Fruit fly (Drosophila melanogaster) whole organism, pupa: Measurements from ENCODE around the gene ro.

Source experiments
- CG10348 ChIP-seq: fragments of 200-800 bp; sonication (Bioruptor generic); IDR thresholded peaks from 2 replicates; pipeline ENCODE4 v1.3.6; 2022; ENCODE audit warnings: missing biosample characterization, missing genetic modification characterization
- CG12605 ChIP-seq: fragments of 200-800 bp; sonication (Bioruptor generic); IDR thresholded peaks from 2 replicates; pipeline ENCODE4 v1.3.6; 2022; ENCODE audit warnings: missing biosample characterization, missing genetic modification characterization
- CG13204 ChIP-seq: fragments of 200-800 bp; sonication (Bioruptor generic); optimal IDR thresholded peaks from 2 replicates; lab custom pipeline; 2018; ENCODE audit warnings: missing biosample characterization, mild to moderate bottlenecking, missing genetic modification characterization, moderate library complexity
- CG14655 ChIP-seq: fragments of 200-800 bp; sonication (Bioruptor generic); optimal IDR thresholded peaks from 3 replicates; lab custom pipeline; 2017; ENCODE audit warnings: mild to moderate bottlenecking, missing biosample characterization, missing genetic modification reagents, missing genetic modification characterization
- CG15710 ChIP-seq: fragments of 200-800 bp; sonication (Bioruptor generic); optimal IDR thresholded peaks from 2 replicates; lab custom pipeline; 2018; ENCODE audit warnings: missing biosample characterization, mild to moderate bottlenecking, missing genetic modification characterization, moderate library complexity
- CG17806 ChIP-seq: fragments of 200-800 bp; sonication (Bioruptor generic); optimal IDR thresholded peaks from 2 replicates; lab custom pipeline; 2018; ENCODE audit warnings: missing biosample characterization, mild to moderate bottlenecking, missing genetic modification characterization, moderate library complexity
- CG32121 ChIP-seq: fragments of 200-800 bp; sonication (Bioruptor generic); IDR thresholded peaks from 2 replicates; pipeline ENCODE4 v1.3.6; 2022; ENCODE audit warnings: missing biosample characterization, missing genetic modification characterization
- CG34367 ChIP-seq: fragments of 200-800 bp; sonication (Bioruptor generic); optimal IDR thresholded peaks from 2 replicates; lab custom pipeline; 2018; ENCODE audit warnings: missing biosample characterization, mild to moderate bottlenecking, missing genetic modification characterization
- CG4496 ChIP-seq: fragments of 200-800 bp; sonication (Bioruptor generic); IDR thresholded peaks from 3 replicates; pipeline ENCODE4 v1.3.6; 2022; ENCODE audit warnings: missing biosample characterization, missing genetic modification characterization
- CG8159 ChIP-seq: fragments of 200-800 bp; sonication (Bioruptor generic); optimal IDR thresholded peaks from 3 replicates; lab custom pipeline; 2018; ENCODE audit warnings: missing biosample characterization, mild to moderate bottlenecking, missing genetic modification characterization, moderate library complexity
- CG8301 ChIP-seq: fragments of 200-800 bp; sonication (Bioruptor generic); optimal IDR thresholded peaks from 2 replicates; lab custom pipeline; 2018; ENCODE audit warnings: missing biosample characterization, mild to moderate bottlenecking, missing genetic modification characterization
- CG9948 ChIP-seq: fragments of 200-800 bp; sonication (Bioruptor generic); optimal IDR thresholded peaks from 2 replicates; lab custom pipeline; 2018; ENCODE audit warnings: missing biosample characterization, mild to moderate bottlenecking, missing genetic modification characterization, moderate library complexity
- D1 ChIP-seq: fragments of 200-800 bp; sonication (Bioruptor generic); optimal IDR thresholded peaks from 2 replicates; lab custom pipeline; 2018; ENCODE audit warnings: missing biosample characterization, mild to moderate bottlenecking, missing genetic modification characterization, moderate library complexity
- EcR ChIP-seq: fragments of 200-800 bp; sonication (Bioruptor generic); optimal IDR thresholded peaks from 3 replicates; lab custom pipeline; 2019; ENCODE audit warnings: missing biosample characterization, missing genetic modification characterization, mild to moderate bottlenecking, moderate library complexity, missing genetic modification reagents
- Ets98B ChIP-seq: fragments of 200-800 bp; sonication (Bioruptor generic); IDR thresholded peaks from 2 replicates; pipeline ENCODE4 v1.3.6; 2022; ENCODE audit warnings: missing biosample characterization, missing genetic modification characterization
- Pif1A ChIP-seq: fragments of 200-800 bp; sonication (Bioruptor generic); optimal IDR thresholded peaks from 3 replicates; lab custom pipeline; 2016; ENCODE audit warnings: missing biosample characterization, missing genetic modification characterization
- Pif1B ChIP-seq: fragments of 200-800 bp; sonication (Bioruptor generic); optimal IDR thresholded peaks from 3 replicates; lab custom pipeline; 2016; ENCODE audit warnings: missing biosample characterization, missing genetic modification characterization
- Snoo ChIP-seq: fragments of 200-800 bp; sonication (Bioruptor generic); optimal IDR thresholded peaks from 3 replicates; lab custom pipeline; 2017; ENCODE audit warnings: missing biosample characterization, mild to moderate bottlenecking, missing genetic modification characterization, inconsistent platforms
- fd96Ca ChIP-seq: fragments of 200-800 bp; sonication (Bioruptor generic); IDR thresholded peaks from 3 replicates; pipeline ENCODE4 v1.3.6; 2022; ENCODE audit warnings: missing biosample characterization, missing genetic modification characterization
- gl ChIP-seq: fragments of 200-800 bp; sonication (Bioruptor generic); optimal IDR thresholded peaks from 2 replicates; lab custom pipeline; 2018; ENCODE audit warnings: missing biosample characterization, mild to moderate bottlenecking, missing genetic modification characterization
- rn ChIP-seq: fragments of 200-800 bp; sonication (Bioruptor generic); IDR thresholded peaks from 2 replicates; pipeline ENCODE4 v1.3.6; 2022; ENCODE audit warnings: missing biosample characterization, missing genetic modification characterization

ro gene

dm6 chr3R:26871061-26871460 is 9.9 kb downstream of the ro start:
- TF ChIP-seq CG32121 (no peak), gl (tag; lab: Kevin White, UChicago) (no peak), CG10348 (GFP tag; lab: Robert Waterston, UW) (no peak), CG15710 (no peak), CG4496 (GFP tag; lab: Robert Waterston, UW) (no peak), CG8301 (no peak), D1 (tag; lab: Kevin White, UChicago) (no peak), CG34367 (tag; lab: Kevin White, UChicago) (no peak)
- TF ChIP-seq, all 21 proteins: peak for 0

- 0 out of 3 replicates have a peak, but pooled peaks have one; percentile 11 for TF ChIP-seq fd96Ca
- no peak for TF ChIP-seq CG8159
- TF ChIP-seq, all 21 proteins: peak for 1
Observed at dm6 chr3R:26870494-26870893, 10.5 kb downstream of the ro start.

DNA sequence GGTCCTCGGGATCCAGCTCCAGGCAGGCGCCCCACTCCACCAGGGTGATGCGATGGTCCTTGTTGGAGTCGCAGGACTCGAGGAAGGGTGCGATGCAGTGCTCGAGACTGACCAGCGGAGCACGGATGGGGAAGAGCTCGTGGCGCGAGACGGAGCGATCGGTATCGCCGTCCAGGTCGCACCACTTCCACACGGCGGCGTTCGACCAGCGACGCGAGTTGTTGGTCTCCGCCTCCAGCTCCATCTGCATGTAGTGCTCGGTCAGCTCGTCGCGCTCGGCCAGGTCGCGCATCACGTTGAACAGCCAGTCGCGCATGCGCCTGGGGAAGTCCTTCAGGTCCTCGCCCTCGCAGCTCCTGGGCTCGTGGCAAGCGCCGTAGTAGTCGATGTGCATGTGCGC is 11.5 kb downstream of the ro start:
- TF ChIP-seq CG4496 (GFP tag; lab: Robert Waterston, UW) (no peak), CG12605 (no peak), CG13204 (GFP tag; lab: Kevin White, UChicago) (no peak), fd96Ca (no peak), Pif1B (GFP tag; lab: Kevin White, UChicago) (no peak), CG10348 (GFP tag; lab: Robert Waterston, UW) (no peak)

DNA sequence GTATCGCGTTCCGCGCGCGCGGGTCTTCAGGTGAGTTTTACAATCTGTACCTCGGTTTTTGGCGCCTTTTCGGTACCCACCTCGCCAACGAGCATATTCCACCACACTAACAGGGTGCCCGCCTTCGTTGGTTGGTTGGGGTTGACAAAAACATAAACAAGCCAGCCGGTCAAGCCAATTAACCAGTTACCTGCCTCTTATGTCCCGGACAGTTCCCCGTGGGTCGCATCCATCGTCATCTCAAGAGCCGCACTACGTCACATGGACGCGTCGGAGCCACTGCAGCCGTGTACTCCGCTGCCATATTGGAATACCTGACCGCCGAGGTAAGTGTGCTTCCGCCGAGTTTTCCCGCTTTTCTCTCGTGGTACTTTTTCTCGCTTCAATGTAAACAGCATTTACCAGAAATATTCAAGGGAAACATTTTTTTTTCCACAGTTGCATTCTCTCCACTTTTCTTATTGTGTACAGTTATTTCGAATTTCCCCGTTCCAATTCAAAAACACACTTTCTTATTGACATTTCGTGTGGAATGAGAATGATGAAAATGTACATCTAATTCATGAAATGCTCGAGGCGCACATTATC is 13.4 kb downstream of the ro start:
- TF ChIP-seq CG8301 (no peak), D1 (tag; lab: Kevin White, UChicago) (no peak), Pif1B (GFP tag; lab: Kevin White, UChicago) (no peak), CG4496 (GFP tag; lab: Robert Waterston, UW) (0 out of 3 replicates have a peak, but pooled peaks have one; percentile 15), CG12605 (peak; percentile 47; the same call in 1 of the 2 replicates), CG8159 (no peak), CG32121 (0 out of 2 replicates have a peak, but pooled peaks have one; percentile 31), fd96Ca (peak; percentile 35; the same call in 1 of the 3 replicates), CG17806 (tag; lab: Kevin White, UChicago) (no peak), Ets98B (GFP tag; lab: Robert Waterston, UW) (peak; percentile 45; the same call in 1 of the 2 replicates), CG14655 (GFP tag; lab: Kevin White, UChicago) (no peak)

dm6 chr3R:26866577-26867456 is 14.2 kb downstream of the ro start, which contains the start of the genes ball and His2Av:
Gene ball, minus strand, starts transcription at chr3R:26866807.
Gene His2Av, plus strand, starts transcription at chr3R:26866929.
- TF ChIP-seq CG12605 (peak; percentile 60; the same call in 1 of the 2 replicates), fd96Ca (peak; percentile 88), CG34367 (tag; lab: Kevin White, UChicago) (peak; percentile 43), CG32121 (peak; percentile 81), CG17806 (tag; lab: Kevin White, UChicago) (peak; percentile 42), gl (tag; lab: Kevin White, UChicago) (peak; percentile 14), CG10348 (GFP tag; lab: Robert Waterston, UW) (0 out of 2 replicates have a peak, but pooled peaks have one; percentile 25), Pif1B (GFP tag; lab: Kevin White, UChicago) (no peak), EcR (peak; percentile 13), CG4496 (GFP tag; lab: Robert Waterston, UW) (peak; percentile 87), Snoo (peak; percentile 49), CG8159 (peak; percentile 53), CG15710 (peak; percentile 57), CG14655 (GFP tag; lab: Kevin White, UChicago) (no peak), Pif1A (GFP tag; lab: Kevin White, UChicago) (peak; percentile 77), CG9948 (tag; lab: Kevin White, UChicago) (peak; percentile 31), Ets98B (GFP tag; lab: Robert Waterston, UW) (peak; percentile 84), rn (GFP tag; lab: Robert Waterston, UW) (peak; percentile 60), CG13204 (GFP tag; lab: Kevin White, UChicago) (no peak), CG8301 (peak; percentile 51), D1 (tag; lab: Kevin White, UChicago) (no peak)

DNA sequence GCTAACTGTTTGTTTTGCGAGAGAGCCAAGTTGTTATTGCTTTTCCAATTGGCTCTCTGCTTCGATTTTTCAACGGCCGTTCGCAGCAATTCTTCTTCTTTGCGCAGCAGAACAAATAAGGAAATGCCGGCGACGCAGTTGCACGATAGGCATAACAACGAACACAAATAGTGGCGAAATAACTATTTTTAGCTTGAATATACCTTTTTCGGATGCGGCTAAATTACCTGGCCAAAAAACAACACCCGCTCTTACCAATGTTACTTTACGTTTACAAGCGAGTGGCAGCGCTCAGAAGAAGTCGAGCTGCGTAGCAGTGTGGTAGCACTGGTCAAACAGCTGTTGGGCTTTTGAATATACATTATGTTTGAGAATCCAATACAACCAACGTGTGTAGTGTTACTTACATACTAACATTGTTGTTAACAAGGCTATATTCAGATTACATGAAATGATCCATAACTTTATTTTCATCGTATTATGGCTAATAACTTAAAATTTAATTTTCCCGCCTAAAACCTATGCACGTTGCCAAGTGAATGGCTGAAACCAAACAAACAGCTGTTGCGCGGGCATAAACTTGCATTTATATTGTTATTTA is 18.0 kb downstream of the ro start, which contains the start of the genes Lerp and IntS12:
Lerp (minus strand) TSS at position 283 of the 601 bp plus-strand sequence.
IntS12 (plus strand) TSS at position 529 of the 601 bp plus-strand sequence.
- TF ChIP-seq CG17806 (tag; lab: Kevin White, UChicago) (no peak), CG13204 (GFP tag; lab: Kevin White, UChicago) (no peak), CG8301 (no peak), CG8159 (no peak), CG12605 (no peak), CG14655 (GFP tag; lab: Kevin White, UChicago) (no peak), CG10348 (GFP tag; lab: Robert Waterston, UW) (no peak), Pif1B (GFP tag; lab: Kevin White, UChicago) (no peak), Ets98B (GFP tag; lab: Robert Waterston, UW) (no peak), gl (tag; lab: Kevin White, UChicago) (no peak), Snoo (no peak), CG32121 (no peak), CG4496 (GFP tag; lab: Robert Waterston, UW) (no peak), CG9948 (tag; lab: Kevin White, UChicago) (no peak), CG34367 (tag; lab: Kevin White, UChicago) (no peak), EcR (no peak), CG15710 (no peak), D1 (tag; lab: Kevin White, UChicago) (no peak)
